Worm (Caenorhabditis elegans): ENCODE results near the gene rpl-5.

DNA sequence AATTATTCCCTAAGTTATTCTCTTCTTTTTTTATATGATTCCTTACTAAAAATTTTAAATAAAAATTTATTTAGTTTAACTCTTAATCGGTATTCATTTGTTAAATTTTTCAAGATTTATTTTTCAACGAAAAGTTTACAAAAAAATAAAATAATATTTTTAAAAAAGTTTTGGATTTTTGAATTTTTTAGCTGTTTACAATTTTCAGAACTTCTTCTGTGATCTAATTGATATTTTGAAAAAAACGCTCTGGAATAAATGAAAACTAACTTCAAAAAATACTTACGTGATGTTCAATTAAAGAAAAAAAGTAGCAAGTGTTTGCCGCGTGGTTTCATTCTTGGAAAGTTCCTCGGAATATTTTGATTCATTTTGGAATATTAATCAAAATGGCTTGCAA is 24.4 kb upstream of the rpl-5 start, which contains the start of gene decr-1.2:
- TF ChIP-seq snpc-4 (tag; optimal IDR thresholded peaks at IDR 0.05), result no peak
- no peak for TF ChIP-seq nhr-28 (tag; optimal IDR thresholded peaks at IDR 0.05)
- TF ChIP-seq nhr-77 (tag; optimal IDR thresholded peaks at IDR 0.05), result no peak
- no peak for TF ChIP-seq attf-4 (tag; optimal IDR thresholded peaks at IDR 0.05)
- TF ChIP-seq F37D6.2 (tag; optimal IDR thresholded peaks at IDR 0.05), result no peak
- TF ChIP-seq nhr-76 (tag; optimal IDR thresholded peaks at IDR 0.05), result no peak
- TF ChIP-seq lir-3 (tag; optimal IDR thresholded peaks at IDR 0.05), result no peak
- no peak for TF ChIP-seq ceh-62 (tag; optimal IDR thresholded peaks at IDR 0.05)
